Worm (Caenorhabditis elegans): ENCODE measurements around the gene hlh-26.

ce11 chrII:5570272-5570671, 36.7 kb upstream of the hlh-26 start, which contains the start of the genes C17C3.1 and C17C3.15:
- no peak for TF ChIP-seq nhr-20 (tag; optimal IDR thresholded peaks at IDR 0.05)
- no peak for TF ChIP-seq egl-27 (tag; optimal IDR thresholded peaks at IDR 0.05)
